Fruit fly (Drosophila melanogaster) Kc167 (cell line): ENCODE results near the gene NimB2.

Experiments
- Sin3A ChIP-seq: fragments of >200 bp; optimal IDR thresholded peaks from 2 replicates; lab custom pipeline; 2018; ENCODE audit warnings: missing external identifiers
- h ChIP-seq: fragments of >200 bp; optimal IDR thresholded peaks from 3 replicates; lab custom pipeline; 2018; ENCODE audit warnings: missing external identifiers

DNA sequence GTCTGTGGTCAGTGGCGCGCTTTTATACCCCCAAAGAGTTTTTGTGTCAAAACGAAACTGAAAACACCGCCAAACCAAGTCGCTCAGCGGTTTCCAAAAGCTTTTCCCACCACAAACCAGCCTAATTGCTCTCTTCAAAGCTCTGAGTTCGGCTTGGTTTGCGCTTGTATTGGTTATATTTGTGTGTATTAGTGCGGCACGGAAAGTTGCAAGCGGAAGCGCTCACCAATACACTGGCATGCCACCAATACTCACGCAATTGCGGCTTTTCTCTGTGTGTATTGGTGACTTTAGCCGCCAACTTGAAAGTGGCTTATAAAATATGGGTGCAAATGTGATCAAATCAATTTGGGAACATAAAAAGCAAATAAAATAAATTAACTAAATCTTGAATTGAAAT is 19.3 kb downstream of the NimB2 start, which contains the start of gene Vajk3:
- TF ChIP-seq h (lab: Kevin White, UChicago) (no peak), Sin3A (lab: Kevin White, UChicago) (no peak)
